Worm (Caenorhabditis elegans) whole organism, L3 larva: ENCODE data around the gene T16A1.2.
"Not testable (repeated sequence)": the region's sequence is repeated elsewhere in the genome, so short reads cannot be mapped to it uniquely, and the experiment has no call there.

ENCODE experiments used
- R02D3.7 ChIP-seq: fragments of 150-350 bp; optimal IDR thresholded peaks from 2 replicates; lab custom pipeline; 2014; ENCODE audit warnings: missing biosample characterization, missing genetic modification characterization
- ZK546.5 ChIP-seq: sonication (generic microtip); optimal IDR thresholded peaks from 2 replicates; lab custom pipeline; 2017; ENCODE audit warnings: missing biosample characterization, missing genetic modification characterization
- aly-2 ChIP-seq: fragments of 150-350 bp; optimal IDR thresholded peaks from 2 replicates; lab custom pipeline; 2014; ENCODE audit warnings: missing biosample characterization, missing genetic modification characterization
- ama-1 ChIP-seq: fragments of 150-350 bp; optimal IDR thresholded peaks from 2 replicates; lab custom pipeline; 2018
- ceh-16 ChIP-seq: sonication (generic microtip); optimal IDR thresholded peaks from 2 replicates; lab custom pipeline; 2017; ENCODE audit warnings: missing biosample characterization, missing genetic modification characterization
- ceh-28 ChIP-seq: fragments of 150-350 bp; optimal IDR thresholded peaks from 2 replicates; lab custom pipeline; 2014; ENCODE audit warnings: missing biosample characterization, missing genetic modification reagents, missing genetic modification characterization
- ceh-82 ChIP-seq: fragments of 150-350 bp; optimal IDR thresholded peaks from 2 replicates; lab custom pipeline; 2014; ENCODE audit warnings: missing biosample characterization, missing genetic modification characterization
- egl-27 ChIP-seq: sonication (generic microtip); optimal IDR thresholded peaks from 4 replicates; lab custom pipeline; 2017; ENCODE audit warnings: missing biosample characterization, missing genetic modification reagents, missing genetic modification characterization
- egl-5 ChIP-seq: fragments of 150-350 bp; optimal IDR thresholded peaks from 2 replicates; lab custom pipeline; 2017; ENCODE audit warnings: missing biosample characterization, missing genetic modification reagents, missing genetic modification characterization, inconsistent platforms
- elt-1 ChIP-seq: fragments of 150-350 bp; optimal IDR thresholded peaks from 2 replicates; lab custom pipeline; 2014; ENCODE audit warnings: missing biosample characterization, missing genetic modification characterization
- elt-2 ChIP-seq: sonication (generic microtip); optimal IDR thresholded peaks from 2 replicates; lab custom pipeline; 2016; ENCODE audit warnings: missing genetic modification reagents, mild to moderate bottlenecking, missing genetic modification characterization, missing compliant biosample characterization
- elt-3 ChIP-seq, 3 experiments: fragments of 150-350 bp in 1 of 3; sonication (generic microtip) in 2 of 3; optimal IDR thresholded peaks; 2 replicates in 2 of 3; 4 replicates in 1 of 3; lab custom pipeline; 2014 to 2017; ENCODE audit warnings: missing biosample characterization in 3 of 3, missing genetic modification characterization in 3 of 3
- eor-1 ChIP-seq, 2 experiments: fragments of 150-350 bp; optimal IDR thresholded peaks; 2 replicates each; lab custom pipeline; 2014 to 2018; ENCODE audit warnings: missing biosample characterization in 2 of 2, missing genetic modification characterization in 2 of 2
- fos-1 ChIP-seq: fragments of 150-350 bp; optimal IDR thresholded peaks from 2 replicates; lab custom pipeline; 2014; ENCODE audit warnings: missing biosample characterization, missing genetic modification characterization
- hmg-11 ChIP-seq: sonication (generic microtip); optimal IDR thresholded peaks from 2 replicates; lab custom pipeline; 2016; ENCODE audit warnings: missing genetic modification characterization, missing compliant biosample characterization
- lin-15B ChIP-seq: fragments of 150-350 bp; optimal IDR thresholded peaks from 2 replicates; lab custom pipeline; 2014; ENCODE audit warnings: missing biosample characterization, missing genetic modification characterization
- lin-39 ChIP-seq: fragments of 150-350 bp; optimal IDR thresholded peaks from 2 replicates; lab custom pipeline; 2018; ENCODE audit warnings: missing biosample characterization, missing genetic modification reagents, missing genetic modification characterization
- lsy-12 ChIP-seq: sonication (generic microtip); optimal IDR thresholded peaks from 2 replicates; lab custom pipeline; 2016; ENCODE audit warnings: mild to moderate bottlenecking, missing genetic modification characterization, missing compliant biosample characterization
- mml-1 ChIP-seq: fragments of 150-350 bp; sonication (generic microtip); optimal IDR thresholded peaks from 3 replicates; lab custom pipeline; 2014; ENCODE audit warnings: missing biosample characterization, missing genetic modification characterization
- nfya-1 ChIP-seq: sonication (generic microtip); optimal IDR thresholded peaks from 2 replicates; lab custom pipeline; 2017; ENCODE audit warnings: missing genetic modification characterization, mild to moderate bottlenecking, missing compliant biosample characterization, antibody characterized with exemption, moderate library complexity; ENCODE audit not compliant: insufficient read depth
- nhr-11 ChIP-seq: fragments of 150-350 bp; optimal IDR thresholded peaks from 2 replicates; lab custom pipeline; 2014; ENCODE audit warnings: missing biosample characterization, missing genetic modification characterization
- nhr-23 ChIP-seq: fragments of 150-350 bp; optimal IDR thresholded peaks from 2 replicates; lab custom pipeline; 2014; ENCODE audit warnings: missing biosample characterization, missing genetic modification reagents, missing genetic modification characterization
- nhr-237 ChIP-seq: fragments of 150-350 bp; optimal IDR thresholded peaks from 2 replicates; lab custom pipeline; 2014; ENCODE audit warnings: missing biosample characterization, missing genetic modification characterization
- nhr-25 ChIP-seq: sonication (generic microtip); optimal IDR thresholded peaks from 2 replicates; lab custom pipeline; 2017; ENCODE audit warnings: missing biosample characterization, missing genetic modification characterization
- nhr-43 ChIP-seq: sonication (generic microtip); optimal IDR thresholded peaks from 2 replicates; lab custom pipeline; 2016; ENCODE audit warnings: mild to moderate bottlenecking, missing genetic modification characterization, missing compliant biosample characterization; ENCODE audit not compliant: poor library complexity, severe bottlenecking
- nhr-67 ChIP-seq: fragments of 150-350 bp; optimal IDR thresholded peaks from 2 replicates; lab custom pipeline; 2014; ENCODE audit warnings: missing biosample characterization, missing genetic modification characterization
- nhr-76 ChIP-seq: fragments of 150-350 bp; sonication (generic microtip); optimal IDR thresholded peaks from 5 replicates; lab custom pipeline; 2014; ENCODE audit warnings: missing biosample characterization, missing genetic modification characterization
- nhr-77 ChIP-seq: fragments of 150-350 bp; optimal IDR thresholded peaks from 2 replicates; lab custom pipeline; 2014; ENCODE audit warnings: missing biosample characterization, missing genetic modification characterization
- pqm-1 ChIP-seq: fragments of 150-350 bp; optimal IDR thresholded peaks from 2 replicates; lab custom pipeline; 2017; ENCODE audit warnings: missing biosample characterization, missing genetic modification characterization, inconsistent platforms
- sea-2 ChIP-seq: fragments of 150-350 bp; sonication (generic microtip); optimal IDR thresholded peaks from 4 replicates; lab custom pipeline; 2014; ENCODE audit warnings: missing biosample characterization, missing genetic modification reagents, missing genetic modification characterization
- skn-1 ChIP-seq: fragments of 150-350 bp; optimal IDR thresholded peaks from 2 replicates; lab custom pipeline; 2014; ENCODE audit warnings: missing biosample characterization, missing genetic modification characterization
- snpc-4 ChIP-seq: fragments of 150-350 bp; optimal IDR thresholded peaks from 2 replicates; lab custom pipeline; 2014; ENCODE audit warnings: missing biosample characterization, missing genetic modification characterization
- tbx-2 ChIP-seq: sonication (generic microtip); optimal IDR thresholded peaks from 2 replicates; lab custom pipeline; 2016; ENCODE audit warnings: mild to moderate bottlenecking, missing genetic modification characterization, missing compliant biosample characterization
- ztf-4 ChIP-seq: fragments of 150-350 bp; optimal IDR thresholded peaks from 2 replicates; lab custom pipeline; 2014; ENCODE audit warnings: missing biosample characterization, missing genetic modification characterization

The T16A1.2 gene

ce11 chrII:2094924-2095650 is at the start of gene T16A1.2:
T16A1.2 (plus strand) TSS chrII:2095600.
- TF ChIP-seq pqm-1 (tag; lab: Kevin White, UChicago) (no peak), sea-2 (GFP tag; lab: Kevin White, UChicago) (no peak), mml-1 (tag; lab: Kevin White, UChicago) (no peak), lin-39 (no peak), fos-1 (no peak), ama-1 (lab: Kevin White, UChicago) (no peak), nhr-77 (tag; lab: Kevin White, UChicago) (no peak), eor-1 (tag; optimal IDR thresholded peaks at IDR 0.05; lab: Kevin White, UChicago) (no peak), nhr-43 (tag; lab: Kevin White, UChicago) (no peak)

- not testable (repeated sequence) for TF ChIP-seq eor-1 (tag; optimal IDR thresholded peaks at IDR 0.05; lab: Kevin White, UChicago); ztf-4; sea-2 (GFP tag; lab: Kevin White, UChicago)
- TF ChIP-seq, all 47 proteins: peak for 0; not testable (repeated sequence) for 47
Measured at ce11 chrII:2046556-2046955, 48.8 kb upstream of the T16A1.2 start, which contains the start of gene math-1. math-1 (minus strand) TSS chrII:2046656.

- no peak for TF ChIP-seq skn-1 (tag; lab: Kevin White, UChicago)
- TF ChIP-seq elt-3 (tag; optimal IDR thresholded peaks at IDR 0.05; lab: Kevin White, UChicago): no peak
- TF ChIP-seq ceh-16 (tag; lab: Kevin White, UChicago): no peak
- no peak for TF ChIP-seq lin-15B (tag; lab: Kevin White, UChicago)
Measured at ce11 chrII:2051372-2051771, 44.0 kb upstream of the T16A1.2 start, which contains the start of gene fbxb-35. fbxb-35 (plus strand) TSS chrII:2051672.

ce11 chrII:2058985-2059384 is 36.4 kb upstream of the T16A1.2 start, which contains the start of gene F07E5.5:
F07E5.5 (minus strand) TSS chrII:2059070.
- no peak for TF ChIP-seq mml-1 (tag; lab: Kevin White, UChicago)
- TF ChIP-seq hmg-11 (tag; lab: Kevin White, UChicago): no peak
- peak; percentile 20 for TF ChIP-seq elt-2 (tag; lab: Kevin White, UChicago)
- no peak for TF ChIP-seq ZK546.5 (tag; lab: Kevin White, UChicago)
- no peak for TF ChIP-seq skn-1 (tag; lab: Kevin White, UChicago)
- TF ChIP-seq sea-2 (GFP tag; lab: Kevin White, UChicago): no peak
- peak; percentile 16 for TF ChIP-seq lsy-12 (tag; lab: Kevin White, UChicago)
- TF ChIP-seq ceh-82 (tag; lab: Kevin White, UChicago): no peak
- TF ChIP-seq R02D3.7: peak; percentile 44
- peak; percentile 40 for TF ChIP-seq lin-15B (tag; lab: Kevin White, UChicago)
- peak; percentile 10 for TF ChIP-seq lin-39
- TF ChIP-seq eor-1 (tag; optimal IDR thresholded peaks at IDR 0.05; lab: Kevin White, UChicago): no peak
- TF ChIP-seq egl-27 (tag; lab: Kevin White, UChicago): no peak
- TF ChIP-seq elt-1: peak; percentile 31
- TF ChIP-seq tbx-2 (tag; lab: Kevin White, UChicago): no peak
- peak; percentile 41 for TF ChIP-seq nhr-23 (tag; lab: Kevin White, UChicago)
- no peak for TF ChIP-seq egl-5 (tag; lab: Kevin White, UChicago)
- TF ChIP-seq nhr-76 (tag; lab: Kevin White, UChicago): no peak
- TF ChIP-seq ztf-4: no peak
- no peak for TF ChIP-seq nhr-237 (tag; lab: Kevin White, UChicago)
- TF ChIP-seq ceh-28 (tag; lab: Kevin White, UChicago): no peak
- TF ChIP-seq nhr-67 (tag; lab: Kevin White, UChicago): no peak
- TF ChIP-seq snpc-4: peak; percentile 46
- TF ChIP-seq aly-2 (tag; lab: Kevin White, UChicago): no peak
- peak; percentile 9 for TF ChIP-seq nhr-25 (tag; lab: Kevin White, UChicago)
- TF ChIP-seq nfya-1 (tag; lab: Kevin White, UChicago): peak; percentile 79
- no peak for TF ChIP-seq nhr-11
